Fruit fly (Drosophila melanogaster) whole organism: ENCODE measurements around the gene CG3817.

Source experiments
- CG8478 ChIP-seq: fragments of >200 bp; optimal IDR thresholded peaks from 2 replicates; lab custom pipeline; 2018; ENCODE audit warnings: inconsistent platforms
- Dll ChIP-seq: fragments of >200 bp; optimal IDR thresholded peaks from 2 replicates; lab custom pipeline; 2017
- EcR ChIP-seq, 2 experiments: fragments of >200 bp; optimal IDR thresholded peaks; 2 replicates each; lab custom pipeline; 2017; ENCODE audit warnings: missing biosample characterization in 2 of 2, missing genetic modification characterization in 2 of 2, missing genetic modification reagents in 2 of 2
- pan ChIP-seq: fragments of >200 bp; optimal IDR thresholded peaks from 2 replicates; lab custom pipeline; 2017
- psq ChIP-seq: fragments of >200 bp; optimal IDR thresholded peaks from 2 replicates; lab custom pipeline; 2017
- usp ChIP-seq: fragments of >200 bp; optimal IDR thresholded peaks from 2 replicates; lab custom pipeline; 2017; ENCODE audit warnings: missing biosample characterization, missing genetic modification characterization, mixed read lengths

The CG3817 gene

dm6 chr3R:14890064-14890709 lies 8.4 kb upstream of the CG3817 start, which contains the start of the genes CycC and UQCR-C1:
Gene CycC, minus strand, starts transcription at chr3R:14890205.
Gene UQCR-C1, plus strand, starts transcription at chr3R:14890231.
- no peak for TF ChIP-seq CG8478 (lab: Kevin White, UChicago)
- TF ChIP-seq usp (GFP tag; lab: Kevin White, UChicago), result no peak
- no peak for TF ChIP-seq psq (lab: Kevin White, UChicago)
- TF ChIP-seq EcR (GFP tag; optimal IDR thresholded peaks at IDR 0.05; lab: Kevin White, UChicago), result no peak
- no peak for TF ChIP-seq Dll
- TF ChIP-seq pan (lab: Kevin White, UChicago), result no peak

DNA sequence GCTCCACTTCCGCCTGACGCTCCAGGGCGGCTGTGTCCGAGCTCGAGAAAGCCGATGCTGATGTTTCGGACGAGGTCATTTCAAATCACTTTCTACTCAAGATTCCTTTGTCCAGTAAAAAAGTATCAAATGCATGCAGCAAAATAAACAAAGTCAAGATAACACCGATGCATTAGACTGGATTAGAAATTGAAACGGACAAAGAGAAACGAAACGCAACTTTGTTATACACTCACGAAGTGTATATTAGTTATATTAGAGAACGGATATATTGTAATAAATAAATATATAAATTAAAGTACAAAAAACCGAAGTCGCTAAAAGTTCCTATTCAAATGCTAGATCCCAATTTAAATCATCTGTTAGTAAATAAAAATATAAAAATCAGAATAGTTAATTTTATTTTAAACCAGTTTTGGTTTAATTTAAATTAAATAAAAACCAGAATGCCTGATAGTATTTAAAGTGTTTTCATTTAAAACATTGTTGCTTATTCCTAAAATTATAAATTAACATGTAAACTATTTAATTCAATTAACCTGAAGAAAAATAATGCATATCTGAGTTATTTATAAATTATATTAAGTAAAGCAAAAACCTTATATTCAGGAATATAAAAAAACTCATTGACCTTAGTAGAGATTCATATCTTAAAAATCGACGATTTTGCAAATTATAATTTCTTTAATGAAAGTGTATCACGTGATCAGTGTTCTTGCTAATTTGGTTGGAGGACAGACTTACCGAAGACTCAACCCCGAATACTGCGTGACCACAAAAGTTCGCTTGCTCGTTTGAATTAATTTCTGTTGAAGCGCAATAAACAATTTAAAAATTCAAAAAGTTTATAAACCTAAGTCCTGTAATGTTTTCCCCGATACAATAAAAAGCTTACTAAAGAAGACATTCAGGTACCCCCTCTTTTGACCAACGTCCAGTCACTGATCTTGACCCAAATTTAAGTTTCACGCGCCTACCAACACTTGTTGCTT lies 4.5 kb upstream of the CG3817 start, which contains the start of gene Dph2:
Gene Dph2, minus strand, starts transcription at position 164 of the 992 bp plus-strand sequence.
- no peak for TF ChIP-seq usp (GFP tag; lab: Kevin White, UChicago)
- TF ChIP-seq CG8478 (lab: Kevin White, UChicago), result no peak
- no peak for TF ChIP-seq pan (lab: Kevin White, UChicago)

dm6 chr3R:14894783-14894883 lies 3.9 kb upstream of the CG3817 start, which contains the start of gene CG14860:
Gene CG14860, plus strand, starts transcription at chr3R:14894784.
- TF ChIP-seq CG8478 (lab: Kevin White, UChicago), result no peak
- no peak for TF ChIP-seq EcR (GFP tag; optimal IDR thresholded peaks at IDR 0.05; lab: Kevin White, UChicago)
- no peak for TF ChIP-seq pan (lab: Kevin White, UChicago)
- TF ChIP-seq Dll, result no peak
- no peak for TF ChIP-seq usp (GFP tag; lab: Kevin White, UChicago)
- TF ChIP-seq psq (lab: Kevin White, UChicago), result no peak

DNA sequence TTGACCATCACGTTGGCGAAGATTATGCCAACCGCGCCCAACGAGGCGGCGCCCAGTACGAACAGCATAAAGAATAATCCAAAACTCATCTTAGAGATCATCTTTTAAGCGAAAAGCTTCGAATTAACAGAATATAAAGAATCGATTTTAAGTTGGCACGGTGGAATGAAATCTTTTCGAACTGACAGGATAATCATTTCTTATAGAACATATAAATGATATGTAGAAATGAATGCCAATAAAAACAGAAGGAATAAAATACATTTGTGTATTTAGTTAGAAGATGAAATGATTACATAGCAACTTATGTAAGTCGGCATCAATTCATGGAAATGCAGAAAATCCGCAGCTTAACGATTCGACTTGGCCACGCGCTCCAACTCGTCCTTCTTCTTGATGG lies 1.6 kb downstream of the CG3817 start, which contains the start of gene VhaPPA1-2:
Gene VhaPPA1-2, minus strand, starts transcription at position 101 of the 400 bp plus-strand sequence.
- TF ChIP-seq CG8478 (lab: Kevin White, UChicago) (no peak), Dll (no peak), pan (lab: Kevin White, UChicago) (no peak), psq (lab: Kevin White, UChicago) (no peak), EcR (GFP tag; optimal IDR thresholded peaks at IDR 0.05; lab: Kevin White, UChicago) (no peak), usp (GFP tag; lab: Kevin White, UChicago) (no peak)

dm6 chr3R:14901408-14902352 lies 3.1 kb downstream of the CG3817 start, which contains the start of gene RpS5b:
Gene RpS5b, minus strand, starts transcription at chr3R:14901563.
- no peak for TF ChIP-seq pan (lab: Kevin White, UChicago)
- no peak for TF ChIP-seq Dll
- no peak for TF ChIP-seq usp (GFP tag; lab: Kevin White, UChicago)
- no peak for TF ChIP-seq CG8478 (lab: Kevin White, UChicago)
- TF ChIP-seq EcR (GFP tag; optimal IDR thresholded peaks at IDR 0.05; lab: Kevin White, UChicago), result no peak
- TF ChIP-seq psq (lab: Kevin White, UChicago), result no peak

- TF ChIP-seq psq (lab: Kevin White, UChicago) (peak; percentile 53), pan (lab: Kevin White, UChicago) (no peak)
Observed at dm6 chr3R:14903837-14904431, 5.4 kb downstream of the CG3817 start, which contains the start of gene VhaPPA1-1. Gene VhaPPA1-1, minus strand, starts transcription at chr3R:14904061.

DNA sequence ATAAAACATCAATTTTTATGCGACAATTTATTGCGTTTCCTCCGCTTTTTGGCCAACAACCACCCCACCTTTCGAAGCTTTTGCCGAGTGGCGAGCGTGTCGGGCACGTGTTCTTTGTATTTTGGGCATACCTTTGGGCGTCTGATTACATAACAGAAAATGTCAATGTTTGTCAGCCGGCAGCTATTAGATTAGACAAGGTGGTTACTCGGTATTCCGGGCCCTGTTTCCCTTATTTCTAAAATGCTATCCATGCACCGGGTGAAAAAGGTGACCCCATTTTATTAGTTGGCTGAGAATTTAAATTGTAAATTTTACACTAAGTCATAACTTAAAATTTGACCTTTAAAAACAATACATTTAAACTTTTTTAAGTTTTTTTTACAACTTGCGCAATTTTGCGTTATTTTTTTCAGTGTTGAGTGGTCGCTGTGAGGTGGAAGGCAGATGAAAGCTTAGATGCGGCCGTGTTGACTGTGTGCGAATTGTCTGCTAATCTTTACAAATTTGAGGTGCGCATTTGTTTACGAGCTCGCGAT lies 14.0 kb downstream of the CG3817 start:
- TF ChIP-seq CG8478 (lab: Kevin White, UChicago) (no peak), psq (lab: Kevin White, UChicago) (no peak), EcR (GFP tag; optimal IDR thresholded peaks at IDR 0.05; lab: Kevin White, UChicago) (no peak), Dll (no peak), usp (GFP tag; lab: Kevin White, UChicago) (no peak), pan (lab: Kevin White, UChicago) (no peak)

DNA sequence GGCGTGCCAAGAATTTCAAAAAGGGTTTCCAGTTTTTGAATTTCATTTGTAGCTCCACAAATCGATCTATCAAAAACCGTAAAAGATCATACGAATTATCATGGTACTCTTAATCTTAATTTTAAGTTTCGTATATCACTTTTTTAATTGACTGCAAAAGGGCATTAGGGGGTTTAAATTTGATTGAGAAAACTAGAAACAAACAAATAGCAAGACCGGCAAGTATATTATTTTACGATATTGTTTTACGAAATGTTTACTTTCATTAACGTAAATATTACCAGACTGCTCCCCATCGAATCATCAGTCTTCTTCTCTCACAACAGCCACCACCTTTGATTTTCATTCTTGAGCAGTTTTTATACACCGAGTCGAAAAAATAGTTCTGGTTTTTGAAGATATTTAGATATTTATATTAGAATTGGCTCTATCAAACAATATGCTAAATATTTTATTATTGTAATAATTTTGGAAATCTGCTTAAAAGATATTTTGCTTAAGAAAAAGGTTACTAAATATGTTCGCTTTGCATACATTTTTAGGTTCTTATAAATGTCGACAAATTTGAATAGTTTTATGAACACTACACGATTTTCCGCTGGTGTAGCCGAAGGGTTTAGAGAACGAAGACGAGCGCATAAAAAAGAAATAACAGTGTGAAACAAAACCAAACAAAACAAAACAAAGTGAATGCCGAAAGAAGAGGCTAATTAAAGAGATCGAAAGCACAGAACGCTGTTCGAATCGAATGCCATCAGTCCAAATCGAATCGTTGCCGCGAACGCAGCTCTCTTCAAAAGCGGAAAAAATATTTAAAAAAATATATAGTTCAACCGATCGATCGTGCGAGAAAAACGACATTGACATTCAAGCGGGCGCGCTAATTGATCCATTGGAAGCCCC lies 19.6 kb downstream of the CG3817 start, which contains the start of gene Sdr:
Gene Sdr, plus strand, starts transcription at position 702 of the 903 bp plus-strand sequence.
- TF ChIP-seq pan (lab: Kevin White, UChicago) (no peak), CG8478 (lab: Kevin White, UChicago) (no peak), Dll (no peak), EcR (GFP tag; optimal IDR thresholded peaks at IDR 0.05; lab: Kevin White, UChicago) (no peak), usp (GFP tag; lab: Kevin White, UChicago) (no peak), psq (lab: Kevin White, UChicago) (no peak)
